Fruit fly (Drosophila melanogaster) whole organism, prepupa: ENCODE data around the gene CG5326.

Source experiments
- Blimp-1 ChIP-seq: fragments of 200-800 bp; sonication (Bioruptor generic); optimal IDR thresholded peaks from 3 replicates; lab custom pipeline; 2017; ENCODE audit warnings: missing biosample characterization, missing genetic modification characterization, mild to moderate bottlenecking, moderate library complexity, missing genetic modification reagents
- CG16779 ChIP-seq: fragments of 200-800 bp; sonication (Bioruptor generic); optimal IDR thresholded peaks from 3 replicates; lab custom pipeline; 2017; ENCODE audit warnings: missing biosample characterization, mild to moderate bottlenecking, missing genetic modification characterization
- CG6808 ChIP-seq: fragments of 200-800 bp; sonication (Bioruptor generic); optimal IDR thresholded peaks from 3 replicates; lab custom pipeline; 2017; ENCODE audit warnings: missing biosample characterization, missing genetic modification characterization, mild to moderate bottlenecking, moderate library complexity, missing genetic modification reagents
- CG6854 ChIP-seq: fragments of 200-800 bp; sonication (Bioruptor generic); optimal IDR thresholded peaks from 2 replicates; lab custom pipeline; 2017; ENCODE audit warnings: missing biosample characterization, mild to moderate bottlenecking, missing genetic modification characterization
- Hr39 ChIP-seq: fragments of 200-800 bp; sonication (Bioruptor generic); optimal IDR thresholded peaks from 2 replicates; lab custom pipeline; 2016; ENCODE audit warnings: missing biosample characterization, missing genetic modification characterization
- OdsH ChIP-seq: fragments of 200-800 bp; sonication (Bioruptor generic); optimal IDR thresholded peaks from 3 replicates; lab custom pipeline; 2016; ENCODE audit warnings: missing biosample characterization, missing genetic modification characterization
- Sox102F ChIP-seq: fragments of 200-800 bp; sonication (Bioruptor generic); optimal IDR thresholded peaks from 2 replicates; lab custom pipeline; 2016; ENCODE audit warnings: missing biosample characterization, mild to moderate bottlenecking, missing genetic modification characterization
- achi ChIP-seq: fragments of 200-800 bp; sonication (Bioruptor generic); optimal IDR thresholded peaks from 3 replicates; lab custom pipeline; 2016; ENCODE audit warnings: missing biosample characterization, missing genetic modification characterization
- acj6 ChIP-seq: fragments of 200-800 bp; sonication (Bioruptor generic); optimal IDR thresholded peaks from 3 replicates; lab custom pipeline; 2016; ENCODE audit warnings: missing biosample characterization, missing genetic modification characterization
- cyc ChIP-seq: fragments of 200-800 bp; sonication (Bioruptor generic); optimal IDR thresholded peaks from 3 replicates; lab custom pipeline; 2016; ENCODE audit warnings: missing biosample characterization, missing genetic modification characterization
- esn ChIP-seq: fragments of 200-800 bp; sonication (Bioruptor generic); optimal IDR thresholded peaks from 2 replicates; lab custom pipeline; 2016; ENCODE audit warnings: missing biosample characterization, mild to moderate bottlenecking, missing genetic modification characterization, moderate library complexity
- fkh ChIP-seq: fragments of 200-800 bp; sonication (Bioruptor generic); optimal IDR thresholded peaks from 3 replicates; lab custom pipeline; 2017; ENCODE audit warnings: missing biosample characterization, mild to moderate bottlenecking, missing genetic modification characterization, moderate library complexity
- vri ChIP-seq: fragments of 200-800 bp; sonication (Bioruptor generic); optimal IDR thresholded peaks from 3 replicates; lab custom pipeline; 2016; ENCODE audit warnings: missing biosample characterization, mild to moderate bottlenecking, missing genetic modification characterization

dm6 chr3R:22536504-22537423, 3.0 kb downstream of the CG5326 start:
- TF ChIP-seq Blimp-1 (GFP tag; lab: Kevin White, UChicago) (no peak), fkh (GFP tag; lab: Kevin White, UChicago) (no peak), OdsH (peak; percentile 66), vri (GFP tag; lab: Kevin White, UChicago) (peak; percentile 8), achi (GFP tag; lab: Kevin White, UChicago) (peak; percentile 71), CG6854 (GFP tag; lab: Kevin White, UChicago) (no peak), esn (GFP tag; lab: Kevin White, UChicago) (peak; percentile 51), Hr39 (GFP tag; lab: Kevin White, UChicago) (peak; percentile 34), CG16779 (peak; percentile 32), cyc (GFP tag; lab: Kevin White, UChicago) (peak; percentile 49), acj6 (GFP tag; lab: Kevin White, UChicago) (peak; percentile 65), Sox102F (GFP tag; lab: Kevin White, UChicago) (peak; percentile 28), CG6808 (GFP tag; lab: Kevin White, UChicago) (peak; percentile 80)
